Worm (Caenorhabditis elegans) whole organism, L1 larva: Measurements from ENCODE around the gene K08H10.10.

Experiments used
- blmp-1 ChIP-seq: fragments of 150-350 bp; optimal IDR thresholded peaks from 2 replicates; lab custom pipeline; 2014; ENCODE audit warnings: missing biosample characterization, missing genetic modification characterization
- ces-1 ChIP-seq: fragments of 150-350 bp; optimal IDR thresholded peaks from 2 replicates; lab custom pipeline; 2014; ENCODE audit warnings: missing biosample characterization, missing genetic modification reagents, missing genetic modification characterization
- lin-39 ChIP-seq: fragments of 150-350 bp; optimal IDR thresholded peaks from 2 replicates; lab custom pipeline; 2014; ENCODE audit warnings: missing biosample characterization, missing genetic modification reagents, missing genetic modification characterization
- mep-1 ChIP-seq: fragments of 150-350 bp; optimal IDR thresholded peaks from 2 replicates; lab custom pipeline; 2014; ENCODE audit warnings: missing biosample characterization, missing genetic modification characterization
- nhr-237 ChIP-seq: fragments of 150-350 bp; optimal IDR thresholded peaks from 2 replicates; lab custom pipeline; 2014; ENCODE audit warnings: missing biosample characterization, missing genetic modification characterization
- pqm-1 ChIP-seq: sonication (generic microtip); optimal IDR thresholded peaks from 3 replicates; lab custom pipeline; 2017; ENCODE audit warnings: missing biosample characterization, missing genetic modification characterization
- unc-62 ChIP-seq: fragments of 150-350 bp; optimal IDR thresholded peaks from 2 replicates; lab custom pipeline; 2014; ENCODE audit warnings: missing biosample characterization, missing genetic modification reagents, missing genetic modification characterization

ce11 chrV:9974264-9974663 is 26.6 kb upstream of the K08H10.10 start:
- no peak for TF ChIP-seq ces-1 (GFP tag; lab: Kevin White, UChicago)
- no peak for TF ChIP-seq blmp-1 (tag; lab: Kevin White, UChicago)
- no peak for TF ChIP-seq unc-62 (GFP tag; lab: Kevin White, UChicago)
- TF ChIP-seq nhr-237 (tag; lab: Kevin White, UChicago): no peak
- TF ChIP-seq mep-1 (tag; lab: Kevin White, UChicago): no peak
- TF ChIP-seq lin-39 (tag; lab: Kevin White, UChicago): no peak
- TF ChIP-seq pqm-1 (tag; lab: Kevin White, UChicago): no peak
